Worm (Caenorhabditis elegans): ENCODE results near the gene fbxa-100.

DNA sequence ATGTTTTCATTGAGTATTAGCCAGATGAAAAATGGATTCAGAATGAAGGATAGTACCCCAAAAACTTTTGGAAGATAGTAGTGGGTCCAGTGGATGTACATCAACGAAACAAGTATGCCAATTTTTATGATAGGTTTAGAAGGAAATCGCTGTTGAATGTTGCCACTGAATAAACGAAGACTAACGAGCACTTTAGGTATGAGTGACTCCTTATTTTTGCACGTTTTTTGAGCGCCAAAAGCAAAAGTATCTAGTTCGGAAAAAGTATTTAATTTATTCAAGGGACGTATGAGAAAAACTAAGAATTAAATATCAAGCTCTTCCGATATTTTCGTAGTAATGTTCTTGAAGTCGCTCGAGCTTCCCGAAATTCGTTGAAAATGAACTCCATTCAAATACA is 12.0 kb upstream of the fbxa-100 start, which contains the start of gene srj-10:
- no peak for TF ChIP-seq ceh-36 (tag; optimal IDR thresholded peaks at IDR 0.05)
- no peak for TF ChIP-seq ama-1 (optimal IDR thresholded peaks at IDR 0.05)
- no peak for TF ChIP-seq flt-1 (GFP tag; IDR thresholded peaks at IDR 0.05)
- TF ChIP-seq B0310.2 (tag; optimal IDR thresholded peaks at IDR 0.05): no peak
- TF ChIP-seq aly-1 (tag; optimal IDR thresholded peaks at IDR 0.05): no peak
- no peak for TF ChIP-seq hmg-4 (GFP tag; optimal IDR thresholded peaks at IDR 0.05)
- no peak for TF ChIP-seq scrt-1 (GFP tag; IDR thresholded peaks at IDR 0.05)
- no peak for TF ChIP-seq hnd-1 (tag; optimal IDR thresholded peaks at IDR 0.05)
- no peak for TF ChIP-seq ceh-13 (GFP tag; optimal IDR thresholded peaks at IDR 0.05)
- no peak for TF ChIP-seq tbx-11 (GFP tag; IDR thresholded peaks at IDR 0.05)
- TF ChIP-seq ets-7 (tag; optimal IDR thresholded peaks at IDR 0.05): no peak

Measured in whole organism, early embryonic.